Worm (Caenorhabditis elegans) whole organism, late embryonic: Measurements from ENCODE around the gene srd-54.

Source experiments
- C08G9.2 ChIP-seq: sonication (generic microtip); optimal IDR thresholded peaks from 2 replicates; lab custom pipeline; 2016; ENCODE audit warnings: mild to moderate bottlenecking, missing genetic modification characterization, moderate library complexity, missing compliant biosample characterization
- C38D4.7 ChIP-seq: fragments of 200-800 bp; sonication (Bioruptor generic); optimal IDR thresholded peaks from 2 replicates; lab custom pipeline; 2018; ENCODE audit warnings: mild to moderate bottlenecking, missing genetic modification characterization, moderate library complexity, missing compliant biosample characterization
- F13H6.1 ChIP-seq: sonication (generic microtip); optimal IDR thresholded peaks from 2 replicates; lab custom pipeline; 2016; ENCODE audit warnings: missing genetic modification characterization, missing compliant biosample characterization
- K02D7.2 ChIP-seq: sonication (generic microtip); optimal IDR thresholded peaks from 2 replicates; lab custom pipeline; 2017; ENCODE audit warnings: mild to moderate bottlenecking, missing genetic modification characterization, missing compliant biosample characterization
- T23F11.4 ChIP-seq: fragments of 200-800 bp; sonication (Bioruptor generic); optimal IDR thresholded peaks from 2 replicates; lab custom pipeline; 2018; ENCODE audit warnings: mild to moderate bottlenecking, missing genetic modification characterization, missing compliant biosample characterization
- Y22D7AL.16 ChIP-seq: sonication (generic microtip); optimal IDR thresholded peaks from 2 replicates; lab custom pipeline; 2016; ENCODE audit warnings: missing genetic modification characterization, missing compliant biosample characterization
- ahr-1 ChIP-seq: sonication (generic microtip); optimal IDR thresholded peaks from 2 replicates; lab custom pipeline; 2016; ENCODE audit warnings: missing genetic modification characterization, missing compliant biosample characterization
- ama-1 ChIP-seq: fragments of 150-350 bp; optimal IDR thresholded peaks from 2 replicates; lab custom pipeline; 2014
- ceh-14 ChIP-seq: sonication (generic microtip); optimal IDR thresholded peaks from 2 replicates; lab custom pipeline; 2016; ENCODE audit warnings: missing genotype, missing genetic modification characterization, missing compliant biosample characterization
- ceh-18 ChIP-seq: sonication (generic microtip); optimal IDR thresholded peaks from 2 replicates; lab custom pipeline; 2016; ENCODE audit warnings: missing genetic modification characterization, missing compliant biosample characterization
- ceh-2 ChIP-seq: sonication (generic microtip); optimal IDR thresholded peaks from 2 replicates; lab custom pipeline; 2016; ENCODE audit warnings: missing genotype, missing genetic modification characterization, missing compliant biosample characterization
- ceh-22 ChIP-seq: sonication (generic microtip); optimal IDR thresholded peaks from 2 replicates; lab custom pipeline; 2017; ENCODE audit warnings: missing biosample characterization, missing genetic modification characterization
- ceh-24 ChIP-seq: sonication (generic microtip); optimal IDR thresholded peaks from 2 replicates; lab custom pipeline; 2016; ENCODE audit warnings: mild to moderate bottlenecking, missing genetic modification characterization, missing compliant biosample characterization
- ceh-45 ChIP-seq: fragments of 200-800 bp; sonication (Bioruptor generic); IDR thresholded peaks from 2 replicates; pipeline ENCODE4 v1.3.6; 2022; ENCODE audit warnings: missing genetic modification reagents, missing genetic modification characterization, missing compliant biosample characterization
- ceh-48 ChIP-seq: sonication (generic microtip); optimal IDR thresholded peaks from 2 replicates; lab custom pipeline; 2016; ENCODE audit warnings: missing genetic modification characterization, inconsistent platforms, missing compliant biosample characterization
- ceh-9 ChIP-seq: sonication (generic microtip); optimal IDR thresholded peaks from 2 replicates; lab custom pipeline; 2016; ENCODE audit warnings: mild to moderate bottlenecking, missing genetic modification characterization, inconsistent platforms, missing compliant biosample characterization
- che-1 ChIP-seq: sonication (generic microtip); optimal IDR thresholded peaks from 2 replicates; lab custom pipeline; 2016; ENCODE audit warnings: mild to moderate bottlenecking, missing genetic modification characterization, missing compliant biosample characterization
- dmd-4 ChIP-seq: sonication (generic microtip); optimal IDR thresholded peaks from 2 replicates; lab custom pipeline; 2016; ENCODE audit warnings: borderline replicate concordance, missing genetic modification characterization, missing compliant biosample characterization
- dve-1 ChIP-seq: sonication (generic microtip); optimal IDR thresholded peaks from 2 replicates; lab custom pipeline; 2017; ENCODE audit warnings: antibody characterized with exemption, mild to moderate bottlenecking, missing genetic modification characterization, missing compliant biosample characterization
- elt-2 ChIP-seq: sonication (generic microtip); optimal IDR thresholded peaks from 2 replicates; lab custom pipeline; 2016; ENCODE audit warnings: missing genetic modification reagents, missing genetic modification characterization, missing compliant biosample characterization
- eyg-1 ChIP-seq: sonication (generic microtip); optimal IDR thresholded peaks from 2 replicates; lab custom pipeline; 2016; ENCODE audit warnings: missing genotype, missing genetic modification characterization, missing compliant biosample characterization
- fkh-10 ChIP-seq: fragments of 150-350 bp; optimal IDR thresholded peaks from 2 replicates; lab custom pipeline; 2014; ENCODE audit warnings: missing biosample characterization, missing genetic modification reagents, missing genetic modification characterization
- fkh-6 ChIP-seq: sonication (generic microtip); optimal IDR thresholded peaks from 2 replicates; lab custom pipeline; 2016; ENCODE audit warnings: missing genetic modification characterization, missing compliant biosample characterization
- gmeb-2 ChIP-seq: sonication (generic microtip); optimal IDR thresholded peaks from 2 replicates; lab custom pipeline; 2016; ENCODE audit warnings: missing genetic modification characterization, inconsistent platforms, missing compliant biosample characterization
- hlh-13 ChIP-seq: fragments of 200-800 bp; sonication (Bioruptor generic); optimal IDR thresholded peaks from 2 replicates; lab custom pipeline; 2018; ENCODE audit warnings: mild to moderate bottlenecking, missing genetic modification characterization, missing compliant biosample characterization
- hlh-30 ChIP-seq: sonication (generic microtip); optimal IDR thresholded peaks from 2 replicates; lab custom pipeline; 2017; ENCODE audit warnings: antibody characterized with exemption, missing genetic modification characterization, missing compliant biosample characterization; ENCODE audit not compliant: insufficient read depth
- hlh-8 ChIP-seq: sonication (generic microtip); optimal IDR thresholded peaks from 2 replicates; lab custom pipeline; 2016; ENCODE audit warnings: missing genotype, missing genetic modification characterization, missing compliant biosample characterization
- lim-6 ChIP-seq: sonication (generic microtip); optimal IDR thresholded peaks from 2 replicates; lab custom pipeline; 2016; ENCODE audit warnings: missing genetic modification characterization, missing compliant biosample characterization
- lin-11 ChIP-seq: fragments of 200-800 bp; sonication (Bioruptor generic); optimal IDR thresholded peaks from 2 replicates; lab custom pipeline; 2018; ENCODE audit warnings: mild to moderate bottlenecking, missing genetic modification characterization, missing compliant biosample characterization
- mec-3 ChIP-seq: sonication (generic microtip); optimal IDR thresholded peaks from 2 replicates; lab custom pipeline; 2016; ENCODE audit warnings: borderline replicate concordance, missing genetic modification characterization, missing compliant biosample characterization
- nfya-1 ChIP-seq: sonication (generic microtip); optimal IDR thresholded peaks from 2 replicates; lab custom pipeline; 2017; ENCODE audit warnings: missing genetic modification characterization, mild to moderate bottlenecking, missing compliant biosample characterization, antibody characterized with exemption, moderate library complexity
- nhr-11 ChIP-seq: fragments of 150-350 bp; optimal IDR thresholded peaks from 2 replicates; lab custom pipeline; 2014; ENCODE audit warnings: missing biosample characterization, missing genetic modification characterization
- nhr-232 ChIP-seq: sonication (generic microtip); optimal IDR thresholded peaks from 2 replicates; lab custom pipeline; 2016; ENCODE audit warnings: missing genetic modification characterization, missing compliant biosample characterization
- npax-4 ChIP-seq: sonication (generic microtip); optimal IDR thresholded peaks from 2 replicates; lab custom pipeline; 2016; ENCODE audit warnings: missing genetic modification characterization, missing compliant biosample characterization
- pax-1 ChIP-seq: fragments of 150-350 bp; optimal IDR thresholded peaks from 2 replicates; lab custom pipeline; 2014; ENCODE audit warnings: missing biosample characterization, missing genetic modification characterization
- pha-2 ChIP-seq: sonication (generic microtip); optimal IDR thresholded peaks from 2 replicates; lab custom pipeline; 2017; ENCODE audit warnings: mild to moderate bottlenecking, missing genetic modification characterization, missing compliant biosample characterization
- pha-4 ChIP-seq: fragments of 150-350 bp; optimal IDR thresholded peaks from 2 replicates; lab custom pipeline; 2018; ENCODE audit warnings: missing biosample characterization, missing genetic modification reagents, missing genetic modification characterization
- pros-1 ChIP-seq: fragments of 150-350 bp; optimal IDR thresholded peaks from 2 replicates; lab custom pipeline; 2014; ENCODE audit warnings: missing biosample characterization, missing genetic modification reagents, missing genetic modification characterization
- ref-2 ChIP-seq: sonication (generic microtip); optimal IDR thresholded peaks from 2 replicates; lab custom pipeline; 2016; ENCODE audit warnings: missing genetic modification characterization, missing compliant biosample characterization
- rnt-1 ChIP-seq: sonication (generic microtip); optimal IDR thresholded peaks from 2 replicates; lab custom pipeline; 2016; ENCODE audit warnings: missing genetic modification characterization, missing compliant biosample characterization
- sdc-2 ChIP-seq: sonication (generic microtip); optimal IDR thresholded peaks from 2 replicates; lab custom pipeline; 2016; ENCODE audit warnings: missing genotype, missing genetic modification characterization, missing compliant biosample characterization
- sox-2 ChIP-seq: fragments of 200-800 bp; sonication (Bioruptor generic); IDR thresholded peaks from 2 replicates; pipeline ENCODE4 v1.3.6; 2022; ENCODE audit warnings: missing genetic modification reagents, missing genetic modification characterization, missing compliant biosample characterization
- syd-9 ChIP-seq: sonication (generic microtip); optimal IDR thresholded peaks from 2 replicates; lab custom pipeline; 2016; ENCODE audit warnings: mild to moderate bottlenecking, missing genetic modification characterization, moderate library complexity, missing compliant biosample characterization
- tbx-7 ChIP-seq: sonication (generic microtip); optimal IDR thresholded peaks from 2 replicates; lab custom pipeline; 2016; ENCODE audit warnings: missing genotype, missing genetic modification characterization, missing compliant biosample characterization
- unc-3 ChIP-seq, 2 experiments: fragments of 200-800 bp in 1 of 2; sonication (Bioruptor generic) in 1 of 2; sonication (generic microtip) in 1 of 2; conservative IDR thresholded peaks in 1 of 2; optimal IDR thresholded peaks in 1 of 2; 2 replicates each; pipeline versions ENCODE4 v1.3.6 to Lab custom; 2016 to 2022; ENCODE audit warnings: missing compliant biosample characterization in 2 of 2, missing genetic modification characterization in 2 of 2, missing genetic modification reagents in 1 of 2
- unc-42 ChIP-seq: sonication (generic microtip); optimal IDR thresholded peaks from 2 replicates; lab custom pipeline; 2016; ENCODE audit warnings: missing genotype, missing genetic modification characterization, missing compliant biosample characterization
- unc-55 ChIP-seq: sonication (generic microtip); optimal IDR thresholded peaks from 2 replicates; lab custom pipeline; 2017; ENCODE audit warnings: missing biosample characterization, missing genetic modification reagents, missing genetic modification characterization
- unc-86 ChIP-seq: sonication (generic microtip); optimal IDR thresholded peaks from 2 replicates; lab custom pipeline; 2016; ENCODE audit warnings: missing genetic modification characterization, missing compliant biosample characterization
- zip-5 ChIP-seq: sonication (generic microtip); optimal IDR thresholded peaks from 2 replicates; lab custom pipeline; 2016; ENCODE audit warnings: missing genetic modification characterization, missing compliant biosample characterization
- ztf-16 ChIP-seq: sonication (generic microtip); optimal IDR thresholded peaks from 2 replicates; lab custom pipeline; 2017; ENCODE audit warnings: missing genetic modification characterization, missing compliant biosample characterization

Gene srd-54

ce11 chrII:7469318-7469717 is 36.9 kb downstream of the srd-54 start:
- TF ChIP-seq unc-42 (peak; percentile 64), hlh-30 (tag; lab: Kevin White, UChicago) (no peak), lin-11 (tag; lab: Kevin White, UChicago) (no peak), hlh-8 (no peak)

- TF ChIP-seq rnt-1 (tag; lab: Kevin White, UChicago) (peak; percentile 86), tbx-7 (tag; lab: Kevin White, UChicago) (peak; percentile 55), unc-3 (GFP tag; conservative IDR thresholded peaks at IDR 0.05; lab: Robert Waterston, UW) (0 out of 2 replicates have a peak, but pooled peaks have one; percentile 17), unc-3 (tag; optimal IDR thresholded peaks at IDR 0.05; lab: Kevin White, UChicago) (no peak), pha-4 (tag; lab: Kevin White, UChicago) (no peak), ahr-1 (no peak), K02D7.2 (tag; lab: Kevin White, UChicago) (no peak), npax-4 (tag; lab: Kevin White, UChicago) (no peak), mec-3 (tag; lab: Kevin White, UChicago) (no peak), nhr-232 (no peak), ceh-24 (no peak), ceh-48 (no peak), nhr-11 (tag; lab: Kevin White, UChicago) (no peak), elt-2 (tag; lab: Kevin White, UChicago) (no peak), hlh-13 (no peak), ceh-22 (no peak), lim-6 (tag; lab: Kevin White, UChicago) (peak; percentile 64), Y22D7AL.16 (tag; lab: Kevin White, UChicago) (no peak), ceh-2 (tag; lab: Kevin White, UChicago) (peak; percentile 54), lin-11 (tag; lab: Kevin White, UChicago) (no peak), F13H6.1 (tag; lab: Kevin White, UChicago) (peak; percentile 55), ceh-45 (GFP tag; lab: Robert Waterston, UW) (peak; percentile 44; the same call in 1 of the 2 replicates), fkh-10 (GFP tag; lab: Kevin White, UChicago) (no peak), zip-5 (tag; lab: Kevin White, UChicago) (peak; percentile 31), syd-9 (tag; lab: Kevin White, UChicago) (no peak), pha-2 (no peak), pax-1 (tag; lab: Kevin White, UChicago) (no peak), che-1 (tag; lab: Kevin White, UChicago) (no peak), ceh-9 (tag; lab: Kevin White, UChicago) (no peak), dve-1 (tag; lab: Kevin White, UChicago) (no peak), nfya-1 (tag; lab: Kevin White, UChicago) (peak; percentile 64), unc-86 (tag; lab: Kevin White, UChicago) (no peak), T23F11.4 (no peak), C08G9.2 (tag; lab: Kevin White, UChicago) (peak; percentile 68), ztf-16 (tag; lab: Kevin White, UChicago) (peak; percentile 18), sox-2 (GFP tag; lab: Robert Waterston, UW) (no peak), sdc-2 (tag; lab: Kevin White, UChicago) (no peak), hlh-8 (peak; percentile 53), ceh-18 (tag; lab: Kevin White, UChicago) (peak; percentile 75), gmeb-2 (peak; percentile 13), ref-2 (tag; lab: Kevin White, UChicago) (peak; percentile 84), unc-55 (GFP tag; lab: Kevin White, UChicago) (peak; percentile 1), ceh-14 (tag; lab: Kevin White, UChicago) (peak; percentile 72), ama-1 (no peak), fkh-6 (no peak), dmd-4 (peak; percentile 63), pros-1 (no peak), eyg-1 (tag; lab: Kevin White, UChicago) (no peak), C38D4.7 (no peak)
These were observed 46.2 kb downstream of the srd-54 start, which contains the start of the genes aka-1 and ubc-6 for ce11 chrII:7478487-7479234. aka-1 (minus strand) TSS chrII:7478537. ubc-6 (plus strand) TSS chrII:7479187.
